Fruit fly (Drosophila melanogaster): ENCODE data around the gene Ank2.

dm6 chr3L:7643562-7643961, 74.6 kb downstream of the Ank2 start:
- TF ChIP-seq br (GFP tag; optimal IDR thresholded peaks at IDR 0.05) (no peak), sage (GFP tag; optimal IDR thresholded peaks at IDR 0.05) (no peak), pan (optimal IDR thresholded peaks at IDR 0.05) (no peak), usp (GFP tag; optimal IDR thresholded peaks at IDR 0.05) (no peak), Vsx2 (GFP tag; optimal IDR thresholded peaks at IDR 0.05; ENCODE audit: partially characterized antibody) (no peak), rgr (GFP tag; optimal IDR thresholded peaks at IDR 0.05) (no peak), Sp1 (GFP tag; optimal IDR thresholded peaks at IDR 0.05) (no peak), Myc (optimal IDR thresholded peaks at IDR 0.05) (no peak), CrebA (GFP tag; optimal IDR thresholded peaks at IDR 0.05; ENCODE audit: borderline replicate concordance) (no peak)

Data from whole organism, wandering third instar larva.